Worm (Caenorhabditis elegans): ENCODE results near the gene K10C9.1.

The K10C9.1 gene

ce11 chrV:1052559-1053064, 22.4 kb upstream of the K10C9.1 start, which contains the start of gene K10C9.4:
Gene K10C9.4, minus strand, starts transcription at chrV:1053014.
- TF ChIP-seq arid-1 (GFP tag; conservative IDR thresholded peaks at IDR 0.05) = 0 out of 2 replicates have a peak, but pooled peaks have one; percentile 21
- no peak for TF ChIP-seq cey-2 (tag; optimal IDR thresholded peaks at IDR 0.05; ENCODE audit: borderline replicate concordance, insufficient read depth)
- no peak for TF ChIP-seq egl-43 (GFP tag; IDR thresholded peaks at IDR 0.05)
- 0 out of 2 replicates have a peak, but pooled peaks have one; percentile 15 for TF ChIP-seq hmg-1.1 (GFP tag; IDR thresholded peaks at IDR 0.05)

- no peak for TF ChIP-seq snpc-4 (tag; optimal IDR thresholded peaks at IDR 0.05)
- no peak for TF ChIP-seq unc-130 (GFP tag; optimal IDR thresholded peaks at IDR 0.05)
- TF ChIP-seq tra-1 (GFP tag; IDR thresholded peaks at IDR 0.05) = no peak
- TF ChIP-seq hlh-30 (tag; optimal IDR thresholded peaks at IDR 0.05; ENCODE audit: insufficient read depth) = no peak
Observed at ce11 chrV:1053385-1053784, 21.7 kb upstream of the K10C9.1 start.

ce11 chrV:1060219-1060863, 14.7 kb upstream of the K10C9.1 start:
- TF ChIP-seq pqm-1 (tag; optimal IDR thresholded peaks at IDR 0.05) (peak; percentile 76), nhr-28 (tag; optimal IDR thresholded peaks at IDR 0.05) (peak; percentile 86), Y75B8A.6 (GFP tag; IDR thresholded peaks at IDR 0.05) (no peak), aha-1 (tag) (peak; percentile 5), daf-12 (tag; optimal IDR thresholded peaks at IDR 0.05) (no peak), hlh-11 (tag; optimal IDR thresholded peaks at IDR 0.05) (peak; percentile 61), ceh-62 (tag; optimal IDR thresholded peaks at IDR 0.05) (no peak), dpl-1 (GFP tag; optimal IDR thresholded peaks at IDR 0.05) (peak; percentile 13), nhr-42 (GFP tag; IDR thresholded peaks at IDR 0.05) (no peak), daf-16 (GFP tag; optimal IDR thresholded peaks at IDR 0.05) (no peak), daf-16 (tag; optimal IDR thresholded peaks at IDR 0.05) (peak; percentile 63), zag-1 (tag; optimal IDR thresholded peaks at IDR 0.05) (no peak), nhr-6 (tag; optimal IDR thresholded peaks at IDR 0.05) (no peak), mes-2 (tag; optimal IDR thresholded peaks at IDR 0.05; ENCODE audit: poor library complexity, severe bottlenecking) (no peak), nhr-77 (tag; optimal IDR thresholded peaks at IDR 0.05) (peak; percentile 13), Y105C5A.15 (GFP tag; IDR thresholded peaks at IDR 0.05) (no peak), php-3 (GFP tag; IDR thresholded peaks at IDR 0.05) (0 out of 2 replicates have a peak, but pooled peaks have one; percentile 7), ZK546.5 (tag; optimal IDR thresholded peaks at IDR 0.05) (no peak), dmd-6 (GFP tag; IDR thresholded peaks at IDR 0.05) (peak; percentile 58; the same call in 1 of the 2 replicates), mxl-3 (GFP tag; optimal IDR thresholded peaks at IDR 0.05) (peak; percentile 23), tra-1 (GFP tag; IDR thresholded peaks at IDR 0.05) (no peak), snpc-1.2 (GFP tag; IDR thresholded peaks at IDR 0.05) (no peak)

ce11 chrV:1061295-1061694, 13.8 kb upstream of the K10C9.1 start, which contains the start of gene rnst-2:
Gene rnst-2, plus strand, starts transcription at chrV:1061595.
- TF ChIP-seq daf-19 (GFP tag; conservative IDR thresholded peaks at IDR 0.05) = no peak
- TF ChIP-seq dve-1 (tag; optimal IDR thresholded peaks at IDR 0.05; ENCODE audit: insufficient read depth) = no peak
- TF ChIP-seq php-3 (GFP tag; IDR thresholded peaks at IDR 0.05) = no peak
- no peak for TF ChIP-seq spr-3 (GFP tag; optimal IDR thresholded peaks at IDR 0.05)
- no peak for TF ChIP-seq arid-1 (GFP tag; conservative IDR thresholded peaks at IDR 0.05)
- no peak for TF ChIP-seq hlh-30 (tag; optimal IDR thresholded peaks at IDR 0.05; ENCODE audit: insufficient read depth)
- TF ChIP-seq tra-1 (GFP tag; IDR thresholded peaks at IDR 0.05) = no peak
- TF ChIP-seq madf-5 (GFP tag; IDR thresholded peaks at IDR 0.05) = no peak
- TF ChIP-seq cey-2 (tag; optimal IDR thresholded peaks at IDR 0.05; ENCODE audit: borderline replicate concordance, insufficient read depth) = no peak
- no peak for TF ChIP-seq nhr-77 (tag; optimal IDR thresholded peaks at IDR 0.05)
- TF ChIP-seq hlh-11 (tag; optimal IDR thresholded peaks at IDR 0.05) = no peak
- TF ChIP-seq F44E2.7 (GFP tag; IDR thresholded peaks at IDR 0.05) = no peak

Measured in whole organism, L4 larva.